Worm (Caenorhabditis elegans) whole organism, L2 larva: Measurements from ENCODE around the gene dmd-6.

Experiments used
- C34F6.9 ChIP-seq: fragments of 150-350 bp; optimal IDR thresholded peaks from 2 replicates; lab custom pipeline; 2014; ENCODE audit warnings: missing biosample characterization, missing genetic modification characterization
- F13H6.1 ChIP-seq: sonication (generic microtip); optimal IDR thresholded peaks from 2 replicates; lab custom pipeline; 2016; ENCODE audit warnings: missing genetic modification characterization, missing compliant biosample characterization
- R02D3.7 ChIP-seq: fragments of 150-350 bp; optimal IDR thresholded peaks from 2 replicates; lab custom pipeline; 2014; ENCODE audit warnings: missing biosample characterization, missing genetic modification characterization
- Y55F3AM.14 ChIP-seq: fragments of 200-800 bp; sonication (Bioruptor generic); optimal IDR thresholded peaks from 2 replicates; lab custom pipeline; 2018; ENCODE audit warnings: mild to moderate bottlenecking, missing genetic modification characterization, missing compliant biosample characterization
- ZK546.5 ChIP-seq: sonication (generic microtip); optimal IDR thresholded peaks from 2 replicates; lab custom pipeline; 2017; ENCODE audit warnings: missing biosample characterization, missing genetic modification characterization
- aly-2 ChIP-seq: fragments of 150-350 bp; optimal IDR thresholded peaks from 2 replicates; lab custom pipeline; 2014; ENCODE audit warnings: missing biosample characterization, missing genetic modification characterization
- ama-1 ChIP-seq: fragments of 150-350 bp; optimal IDR thresholded peaks from 2 replicates; lab custom pipeline; 2018; ENCODE audit warnings: inconsistent platforms
- blmp-1 ChIP-seq: sonication (generic microtip); optimal IDR thresholded peaks from 2 replicates; lab custom pipeline; 2017; ENCODE audit warnings: missing genetic modification characterization, mild to moderate bottlenecking, missing compliant biosample characterization, antibody characterized with exemption, moderate library complexity; ENCODE audit not compliant: insufficient read depth
- ceh-16 ChIP-seq: fragments of 150-350 bp; optimal IDR thresholded peaks from 2 replicates; lab custom pipeline; 2014; ENCODE audit warnings: missing biosample characterization, missing genetic modification characterization
- ceh-82 ChIP-seq: fragments of 150-350 bp; optimal IDR thresholded peaks from 2 replicates; lab custom pipeline; 2014; ENCODE audit warnings: missing biosample characterization, missing genetic modification characterization
- crh-2 ChIP-seq: sonication (generic microtip); optimal IDR thresholded peaks from 2 replicates; lab custom pipeline; 2017; ENCODE audit warnings: missing biosample characterization, missing genetic modification characterization
- dmd-4 ChIP-seq: sonication (generic microtip); optimal IDR thresholded peaks from 2 replicates; lab custom pipeline; 2017; ENCODE audit warnings: missing biosample characterization, missing genetic modification characterization
- egl-27 ChIP-seq: sonication (generic microtip); optimal IDR thresholded peaks from 3 replicates; lab custom pipeline; 2017; ENCODE audit warnings: missing biosample characterization, missing genetic modification reagents, missing genetic modification characterization
- elt-1 ChIP-seq: fragments of 150-350 bp; optimal IDR thresholded peaks from 2 replicates; lab custom pipeline; 2014; ENCODE audit warnings: missing biosample characterization, missing genetic modification characterization
- elt-3 ChIP-seq: sonication (generic microtip); optimal IDR thresholded peaks from 2 replicates; lab custom pipeline; 2017; ENCODE audit warnings: missing biosample characterization, missing genetic modification characterization
- fos-1 ChIP-seq: fragments of 150-350 bp; optimal IDR thresholded peaks from 2 replicates; lab custom pipeline; 2014; ENCODE audit warnings: missing biosample characterization, missing genetic modification characterization
- gmeb-1 ChIP-seq: fragments of 150-350 bp; optimal IDR thresholded peaks from 2 replicates; lab custom pipeline; 2014; ENCODE audit warnings: missing biosample characterization, missing genetic modification characterization
- lin-11 ChIP-seq: fragments of 150-350 bp; sonication (generic microtip); optimal IDR thresholded peaks from 2 replicates; lab custom pipeline; 2014; ENCODE audit warnings: missing biosample characterization, missing genetic modification characterization, inconsistent platforms, mixed read lengths
- lin-13 ChIP-seq: fragments of 150-350 bp; optimal IDR thresholded peaks from 2 replicates; lab custom pipeline; 2014; ENCODE audit warnings: missing biosample characterization, missing genetic modification reagents, missing genetic modification characterization
- lin-39 ChIP-seq: fragments of 150-350 bp; optimal IDR thresholded peaks from 2 replicates; lab custom pipeline; 2014; ENCODE audit warnings: missing biosample characterization, missing genetic modification reagents, missing genetic modification characterization
- lsy-2 ChIP-seq, 2 experiments: fragments of 150-350 bp in 1 of 2; sonication (generic microtip) in 1 of 2; optimal IDR thresholded peaks; 2 replicates each; lab custom pipeline; 2014 to 2017; ENCODE audit warnings: missing biosample characterization in 2 of 2, missing genetic modification characterization in 2 of 2
- mab-5 ChIP-seq: fragments of 150-350 bp; optimal IDR thresholded peaks from 2 replicates; lab custom pipeline; 2014; ENCODE audit warnings: missing biosample characterization, missing genetic modification characterization
- mbf-1 ChIP-seq: sonication (generic microtip); optimal IDR thresholded peaks from 2 replicates; lab custom pipeline; 2017; ENCODE audit warnings: missing biosample characterization, missing genetic modification characterization
- mdl-1 ChIP-seq, 2 experiments: fragments of 150-350 bp in 1 of 2; sonication (generic microtip) in 1 of 2; optimal IDR thresholded peaks; 2 replicates each; lab custom pipeline; 2017; ENCODE audit warnings: missing biosample characterization in 2 of 2, missing genetic modification characterization in 2 of 2
- nhr-11 ChIP-seq: fragments of 150-350 bp; optimal IDR thresholded peaks from 2 replicates; lab custom pipeline; 2014; ENCODE audit warnings: missing biosample characterization, missing genetic modification characterization
- nhr-12 ChIP-seq: fragments of 150-350 bp; optimal IDR thresholded peaks from 2 replicates; lab custom pipeline; 2014; ENCODE audit warnings: missing biosample characterization, missing genetic modification characterization
- nhr-129 ChIP-seq: fragments of 150-350 bp; optimal IDR thresholded peaks from 2 replicates; lab custom pipeline; 2014; ENCODE audit warnings: missing biosample characterization, missing genetic modification characterization
- nhr-21 ChIP-seq: fragments of 150-350 bp; optimal IDR thresholded peaks from 2 replicates; lab custom pipeline; 2014; ENCODE audit warnings: missing biosample characterization, missing genetic modification characterization
- nhr-23 ChIP-seq: fragments of 150-350 bp; optimal IDR thresholded peaks from 2 replicates; lab custom pipeline; 2014; ENCODE audit warnings: missing biosample characterization, missing genetic modification reagents, missing genetic modification characterization
- nhr-237 ChIP-seq: fragments of 150-350 bp; optimal IDR thresholded peaks from 2 replicates; lab custom pipeline; 2014; ENCODE audit warnings: missing biosample characterization, missing genetic modification characterization
- nhr-25 ChIP-seq: fragments of 150-350 bp; sonication (generic microtip); optimal IDR thresholded peaks from 3 replicates; lab custom pipeline; 2014; ENCODE audit warnings: missing biosample characterization, missing genetic modification characterization
- nhr-6 ChIP-seq: fragments of 150-350 bp; optimal IDR thresholded peaks from 2 replicates; lab custom pipeline; 2014; ENCODE audit warnings: missing biosample characterization, missing genetic modification characterization
- nhr-77 ChIP-seq: fragments of 150-350 bp; optimal IDR thresholded peaks from 2 replicates; lab custom pipeline; 2014; ENCODE audit warnings: missing biosample characterization, missing genetic modification characterization
- peb-1 ChIP-seq: fragments of 150-350 bp; optimal IDR thresholded peaks from 2 replicates; lab custom pipeline; 2014; ENCODE audit warnings: missing biosample characterization, missing genetic modification characterization
- sem-4 ChIP-seq: fragments of 150-350 bp; optimal IDR thresholded peaks from 2 replicates; lab custom pipeline; 2014; ENCODE audit warnings: missing biosample characterization, missing genetic modification reagents, missing genetic modification characterization
- skn-1 ChIP-seq: sonication (generic microtip); optimal IDR thresholded peaks from 2 replicates; lab custom pipeline; 2017; ENCODE audit warnings: missing biosample characterization, missing genetic modification characterization
- sma-3 ChIP-seq: sonication (generic microtip); optimal IDR thresholded peaks from 2 replicates; lab custom pipeline; 2016; ENCODE audit warnings: missing genetic modification reagents, missing genetic modification characterization, missing compliant biosample characterization
- sma-9 ChIP-seq, 2 experiments: fragments of 150-350 bp in 1 of 2; sonication (generic microtip) in 1 of 2; optimal IDR thresholded peaks; 2 replicates each; lab custom pipeline; 2014 to 2016; ENCODE audit warnings: missing genetic modification characterization in 2 of 2, mild to moderate bottlenecking in 1 of 2, missing biosample characterization in 1 of 2, missing compliant biosample characterization in 1 of 2, missing genetic modification reagents in 1 of 2, moderate library complexity in 1 of 2
- snpc-4 ChIP-seq: fragments of 150-350 bp; optimal IDR thresholded peaks from 2 replicates; lab custom pipeline; 2014; ENCODE audit warnings: missing biosample characterization, missing genetic modification characterization
- unc-39 ChIP-seq: fragments of 150-350 bp; optimal IDR thresholded peaks from 2 replicates; lab custom pipeline; 2014; ENCODE audit warnings: missing biosample characterization, missing genetic modification characterization
- unc-55 ChIP-seq: fragments of 150-350 bp; sonication (generic microtip); optimal IDR thresholded peaks from 3 replicates; lab custom pipeline; 2014; ENCODE audit warnings: missing biosample characterization, missing genetic modification reagents, missing genetic modification characterization
- unc-62 ChIP-seq: fragments of 150-350 bp; optimal IDR thresholded peaks from 2 replicates; lab custom pipeline; 2014; ENCODE audit warnings: missing biosample characterization, missing genetic modification reagents, missing genetic modification characterization
- zag-1 ChIP-seq: fragments of 150-350 bp; optimal IDR thresholded peaks from 2 replicates; lab custom pipeline; 2014; ENCODE audit warnings: missing biosample characterization, missing genetic modification characterization
- ztf-1 ChIP-seq: fragments of 200-800 bp; sonication (Bioruptor generic); conservative IDR thresholded peaks from 2 replicates; pipeline ENCODE4 v1.3.6; 2022; ENCODE audit warnings: missing genetic modification characterization, missing compliant biosample characterization
- ztf-11 ChIP-seq: sonication (generic microtip); optimal IDR thresholded peaks from 2 replicates; lab custom pipeline; 2017; ENCODE audit warnings: missing biosample characterization, missing genetic modification characterization
- ztf-4 ChIP-seq: fragments of 150-350 bp; optimal IDR thresholded peaks from 2 replicates; lab custom pipeline; 2014; ENCODE audit warnings: missing biosample characterization, missing genetic modification characterization

The dmd-6 gene

DNA sequence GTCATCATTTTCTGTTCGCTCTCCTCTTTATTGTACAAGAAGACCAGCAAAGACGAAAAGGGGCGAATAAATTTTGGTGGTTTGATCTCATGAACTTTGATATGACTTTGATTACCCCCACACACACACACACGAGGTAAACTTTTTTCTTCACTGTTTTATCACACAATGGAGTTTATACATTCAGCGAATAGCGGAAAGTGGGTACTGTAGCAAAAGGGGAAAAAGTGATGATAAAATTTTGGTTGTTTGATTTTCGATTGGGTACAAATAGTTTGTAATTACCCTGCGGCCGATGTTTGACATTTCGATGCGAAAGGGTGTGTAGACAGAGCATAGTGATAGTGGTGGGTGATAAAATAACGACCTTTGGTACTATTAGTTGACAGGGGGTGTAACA lies 22.2 kb upstream of the dmd-6 start:
- TF ChIP-seq ztf-11 (tag; lab: Kevin White, UChicago) (no peak), sem-4 (tag; lab: Kevin White, UChicago) (peak; percentile 51), nhr-77 (tag; lab: Kevin White, UChicago) (peak; percentile 5), skn-1 (peak; percentile 83), peb-1 (tag; lab: Kevin White, UChicago) (no peak), unc-55 (GFP tag; lab: Kevin White, UChicago) (no peak), ztf-4 (peak; percentile 50), elt-3 (no peak), unc-62 (no peak), nhr-6 (tag; lab: Kevin White, UChicago) (peak; percentile 89), nhr-129 (tag; lab: Kevin White, UChicago) (peak; percentile 93), C34F6.9 (peak; percentile 35), ceh-16 (no peak), sma-9 (GFP tag; optimal IDR thresholded peaks at IDR 0.05; lab: Kevin White, UChicago) (peak; percentile 100), sma-9 (tag; optimal IDR thresholded peaks at IDR 0.05; lab: Kevin White, UChicago) (peak; percentile 93), egl-27 (tag; lab: Kevin White, UChicago) (peak; percentile 94), elt-1 (tag; lab: Kevin White, UChicago) (no peak), unc-39 (tag; lab: Kevin White, UChicago) (no peak), mab-5 (tag; lab: Kevin White, UChicago) (no peak), mdl-1 (tag; optimal IDR thresholded peaks at IDR 0.05; lab: Kevin White, UChicago) (peak; percentile 78 to 92), nhr-21 (tag; lab: Kevin White, UChicago) (peak; percentile 97), ztf-1 (GFP tag; lab: Robert Waterston, UW) (no peak), nhr-11 (no peak), Y55F3AM.14 (GFP tag; lab: Kevin White, UChicago) (peak; percentile 91), lin-39 (no peak), blmp-1 (tag; lab: Kevin White, UChicago) (peak; percentile 86), ZK546.5 (no peak), aly-2 (no peak), lin-11 (tag; lab: Kevin White, UChicago) (no peak), crh-2 (peak; percentile 97), ceh-82 (tag; lab: Kevin White, UChicago) (no peak), lsy-2 (tag; optimal IDR thresholded peaks at IDR 0.05; lab: Kevin White, UChicago) (peak; percentile 7 to 92), snpc-4 (tag; lab: Kevin White, UChicago) (no peak), lin-13 (GFP tag; lab: Kevin White, UChicago) (peak; percentile 58), F13H6.1 (tag; lab: Kevin White, UChicago) (peak; percentile 94), ama-1 (no peak), R02D3.7 (tag; lab: Kevin White, UChicago) (no peak), mbf-1 (no peak), gmeb-1 (tag; lab: Kevin White, UChicago) (peak; percentile 76), nhr-25 (tag; lab: Kevin White, UChicago) (peak; percentile 97), fos-1 (peak; percentile 96), dmd-4 (tag; lab: Kevin White, UChicago) (no peak), zag-1 (no peak), sma-3 (GFP tag; lab: Kevin White, UChicago) (peak; percentile 99), nhr-12 (tag; lab: Kevin White, UChicago) (no peak), nhr-237 (tag; lab: Kevin White, UChicago) (no peak)

DNA sequence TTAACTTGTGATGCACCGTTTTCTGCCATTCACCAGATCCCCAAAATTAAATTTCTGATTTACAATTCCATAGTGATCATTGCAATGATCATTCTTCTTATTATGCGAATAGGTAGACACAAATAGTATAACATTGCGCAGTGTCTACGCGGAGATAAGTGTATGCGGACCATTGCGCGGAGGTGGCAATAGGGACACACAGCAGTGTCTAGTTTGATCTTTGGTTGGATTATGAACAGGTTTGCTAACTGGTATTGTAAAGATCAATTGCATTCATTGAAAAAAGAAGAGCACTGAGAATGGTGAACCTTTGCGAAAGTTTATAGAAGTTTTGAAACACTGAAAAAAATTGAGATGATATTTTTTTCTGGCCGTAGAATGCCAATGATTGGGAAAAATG lies 17.1 kb upstream of the dmd-6 start:
- TF ChIP-seq nhr-23, result no peak
- no peak for TF ChIP-seq crh-2
- TF ChIP-seq peb-1 (tag; lab: Kevin White, UChicago), result no peak
- TF ChIP-seq nhr-25 (tag; lab: Kevin White, UChicago), result no peak
- TF ChIP-seq dmd-4 (tag; lab: Kevin White, UChicago), result no peak
- TF ChIP-seq R02D3.7 (tag; lab: Kevin White, UChicago), result no peak
- TF ChIP-seq nhr-11, result no peak
- TF ChIP-seq sma-9 (GFP tag; optimal IDR thresholded peaks at IDR 0.05; lab: Kevin White, UChicago), result peak; percentile 15
- no peak for TF ChIP-seq sma-9 (tag; optimal IDR thresholded peaks at IDR 0.05; lab: Kevin White, UChicago)
- no peak for TF ChIP-seq skn-1
- no peak for TF ChIP-seq sem-4 (tag; lab: Kevin White, UChicago)
- TF ChIP-seq ceh-16, result no peak
- TF ChIP-seq elt-3, result no peak
- peak; percentile 24 for TF ChIP-seq nhr-129 (tag; lab: Kevin White, UChicago)
- no peak for TF ChIP-seq ceh-82 (tag; lab: Kevin White, UChicago)
- TF ChIP-seq F13H6.1 (tag; lab: Kevin White, UChicago), result no peak
